Fruit fly (Drosophila melanogaster) whole organism, wandering third instar larva: ENCODE results near the gene CG1213.

Experiments used
- Abd-B ChIP-seq: fragments of >200 bp; optimal IDR thresholded peaks from 2 replicates; lab custom pipeline; 2017; ENCODE audit warnings: missing biosample characterization, missing genetic modification characterization
- CG32264 ChIP-seq: fragments of 200-800 bp; sonication (Bioruptor generic); optimal IDR thresholded peaks from 2 replicates; lab custom pipeline; 2016; ENCODE audit warnings: missing biosample characterization, missing genetic modification characterization
- CG9705 ChIP-seq: fragments of 200-800 bp; sonication (Bioruptor generic); optimal IDR thresholded peaks from 2 replicates; lab custom pipeline; 2018; ENCODE audit warnings: missing biosample characterization, mild to moderate bottlenecking, missing genetic modification characterization
- CrebA ChIP-seq: fragments of 200-800 bp; sonication (Bioruptor generic); optimal IDR thresholded peaks from 2 replicates; lab custom pipeline; 2016; ENCODE audit warnings: missing biosample characterization, mild to moderate bottlenecking, missing genetic modification characterization, borderline replicate concordance
- Dfd ChIP-seq: fragments of >200 bp; optimal IDR thresholded peaks from 2 replicates; lab custom pipeline; 2017; ENCODE audit warnings: missing biosample characterization, missing genetic modification characterization
- Dif ChIP-seq: fragments of 200-275, 200-300 bp; sonication (Bioruptor generic); optimal IDR thresholded peaks from 2 replicates; lab custom pipeline; 2018; ENCODE audit warnings: missing biosample characterization, missing genetic modification characterization; ENCODE audit not compliant: partially characterized antibody
- GATAd ChIP-seq: sonication (Bioruptor generic); optimal IDR thresholded peaks from 2 replicates; lab custom pipeline; 2016; ENCODE audit warnings: missing biosample characterization, missing genetic modification characterization
- HLH106 ChIP-seq: fragments of 200-800 bp; optimal IDR thresholded peaks from 3 replicates; lab custom pipeline; 2019; ENCODE audit warnings: missing biosample characterization, mild to moderate bottlenecking, missing genetic modification characterization, moderate library complexity
- Hnf4 ChIP-seq: fragments of 200-800 bp; sonication (Bioruptor generic); optimal IDR thresholded peaks from 2 replicates; lab custom pipeline; 2016; ENCODE audit warnings: missing biosample characterization, mild to moderate bottlenecking, missing genetic modification characterization
- Hr78 ChIP-seq: fragments of >200 bp; optimal IDR thresholded peaks from 2 replicates; lab custom pipeline; 2017; ENCODE audit warnings: missing biosample characterization, missing genetic modification characterization
- Hr83 ChIP-seq: fragments of 200-300 bp; sonication (Bioruptor generic); optimal IDR thresholded peaks from 2 replicates; lab custom pipeline; 2016; ENCODE audit warnings: missing biosample characterization, mild to moderate bottlenecking, missing genetic modification characterization, moderate library complexity; ENCODE audit not compliant: poor library complexity, severe bottlenecking
- Jra ChIP-seq: sonication (Bioruptor generic); optimal IDR thresholded peaks from 2 replicates; lab custom pipeline; 2016; ENCODE audit warnings: missing biosample characterization, missing genetic modification characterization
- Mio ChIP-seq: sonication (Bioruptor generic); optimal IDR thresholded peaks from 2 replicates; lab custom pipeline; 2016; ENCODE audit warnings: missing biosample characterization, missing genetic modification characterization
- Myc ChIP-seq: fragments of >200 bp; optimal IDR thresholded peaks from 2 replicates; lab custom pipeline; 2017
- N ChIP-seq: fragments of >200 bp; optimal IDR thresholded peaks from 2 replicates; lab custom pipeline; 2018; ENCODE audit warnings: missing biosample characterization, missing external identifiers, missing genetic modification characterization
- OdsH ChIP-seq: fragments of 200-800 bp; sonication (Bioruptor generic); optimal IDR thresholded peaks from 2 replicates; lab custom pipeline; 2016; ENCODE audit warnings: missing biosample characterization, mild to moderate bottlenecking, missing genetic modification characterization
- Rel ChIP-seq, 2 experiments: fragments of 200-800 bp; sonication (Bioruptor generic) in 1 of 2; optimal IDR thresholded peaks; 2 replicates in 1 of 2; 3 replicates in 1 of 2; lab custom pipeline; 2016 to 2019; ENCODE audit warnings: mild to moderate bottlenecking in 2 of 2, missing biosample characterization in 2 of 2, missing genetic modification characterization in 2 of 2, moderate library complexity in 1 of 2
- Sp1 ChIP-seq: fragments of 200-800 bp; sonication (Bioruptor generic); optimal IDR thresholded peaks from 3 replicates; lab custom pipeline; 2019; ENCODE audit warnings: missing biosample characterization, mild to moderate bottlenecking, missing genetic modification characterization, moderate library complexity
- Vsx2 ChIP-seq: fragments of 200-300, 225-300 bp; sonication (Bioruptor generic); optimal IDR thresholded peaks from 2 replicates; lab custom pipeline; 2018; ENCODE audit warnings: missing biosample characterization, missing genetic modification characterization; ENCODE audit not compliant: partially characterized antibody
- br ChIP-seq: fragments of 200-800 bp; sonication (Bioruptor generic); optimal IDR thresholded peaks from 2 replicates; lab custom pipeline; 2016; ENCODE audit warnings: missing biosample characterization, missing genetic modification characterization
- brk ChIP-seq: fragments of 200-800 bp; sonication (Bioruptor generic); optimal IDR thresholded peaks from 2 replicates; lab custom pipeline; 2016; ENCODE audit warnings: missing biosample characterization, mild to moderate bottlenecking, missing genetic modification characterization
- dl ChIP-seq, 2 experiments: fragments of 175-275, 200-275 bp in 1 of 2; fragments of 200-275 bp in 1 of 2; sonication (Bioruptor generic); optimal IDR thresholded peaks; lab custom pipeline; 2018; ENCODE audit warnings: mild to moderate bottlenecking in 2 of 2, missing biosample characterization in 2 of 2, missing genetic modification characterization in 2 of 2, moderate library complexity in 2 of 2; ENCODE audit not compliant: partially characterized antibody in 2 of 2, insufficient read depth in 1 of 2
- dmrt93B ChIP-seq: fragments of 200-800 bp; sonication (Bioruptor generic); optimal IDR thresholded peaks from 2 replicates; lab custom pipeline; 2018; ENCODE audit warnings: missing biosample characterization, mild to moderate bottlenecking, missing genetic modification characterization
- dsf ChIP-seq: sonication (Bioruptor generic); optimal IDR thresholded peaks from 2 replicates; lab custom pipeline; 2016; ENCODE audit warnings: missing biosample characterization, missing genetic modification characterization, borderline replicate concordance
- ey ChIP-seq: fragments of 200-800 bp; sonication (Bioruptor generic); optimal IDR thresholded peaks from 2 replicates; lab custom pipeline; 2016; ENCODE audit warnings: missing biosample characterization, missing genetic modification characterization
- foxo ChIP-seq, 2 experiments: fragments of 200-800 bp; sonication (Bioruptor generic); optimal IDR thresholded peaks; 2 replicates in 1 of 2; 3 replicates in 1 of 2; lab custom pipeline; 2016 to 2017; ENCODE audit warnings: missing biosample characterization in 2 of 2, missing genetic modification characterization in 2 of 2
- fru ChIP-seq: fragments of 200-800 bp; sonication (Bioruptor generic); optimal IDR thresholded peaks from 3 replicates; lab custom pipeline; 2016; ENCODE audit warnings: missing biosample characterization, mild to moderate bottlenecking, missing genetic modification characterization
- h ChIP-seq: fragments of 200-800 bp; sonication (Bioruptor generic); optimal IDR thresholded peaks from 3 replicates; lab custom pipeline; 2016; ENCODE audit warnings: missing biosample characterization, mild to moderate bottlenecking, missing genetic modification characterization
- jim ChIP-seq: fragments of 175-275, 200-325 bp; sonication (Bioruptor generic); optimal IDR thresholded peaks from 2 replicates; lab custom pipeline; 2016; ENCODE audit warnings: missing biosample characterization, mild to moderate bottlenecking, missing genetic modification characterization
- lola ChIP-seq: fragments of >200 bp; optimal IDR thresholded peaks from 2 replicates; lab custom pipeline; 2017; ENCODE audit warnings: missing biosample characterization, missing genetic modification characterization
- pan ChIP-seq: fragments of >200 bp; optimal IDR thresholded peaks from 2 replicates; lab custom pipeline; 2017
- psq ChIP-seq: fragments of 200-800 bp; sonication (Bioruptor generic); optimal IDR thresholded peaks from 3 replicates; lab custom pipeline; 2017; ENCODE audit warnings: missing biosample characterization, mild to moderate bottlenecking, missing genetic modification characterization, moderate library complexity
- rgr ChIP-seq: fragments of 200-800 bp; sonication (Bioruptor generic); optimal IDR thresholded peaks from 3 replicates; lab custom pipeline; 2016; ENCODE audit warnings: missing biosample characterization, mild to moderate bottlenecking, missing genetic modification characterization
- sage ChIP-seq: fragments of 200-800 bp; sonication (Bioruptor generic); optimal IDR thresholded peaks from 2 replicates; lab custom pipeline; 2016; ENCODE audit warnings: missing biosample characterization, mild to moderate bottlenecking, missing genetic modification characterization
- sv ChIP-seq: fragments of 200-800 bp; sonication (Bioruptor generic); optimal IDR thresholded peaks from 3 replicates; lab custom pipeline; 2016; ENCODE audit warnings: missing biosample characterization, missing genetic modification characterization
- tai ChIP-seq: sonication (Bioruptor generic); optimal IDR thresholded peaks from 2 replicates; lab custom pipeline; 2016; ENCODE audit warnings: missing biosample characterization, missing genetic modification characterization
- usp ChIP-seq: fragments of >200 bp; optimal IDR thresholded peaks from 2 replicates; lab custom pipeline; 2017; ENCODE audit warnings: missing biosample characterization, missing genetic modification characterization
- woc ChIP-seq: sonication (Bioruptor generic); optimal IDR thresholded peaks from 2 replicates; lab custom pipeline; 2016; ENCODE audit warnings: missing biosample characterization, mild to moderate bottlenecking, missing genetic modification characterization

CG1213 gene

DNA sequence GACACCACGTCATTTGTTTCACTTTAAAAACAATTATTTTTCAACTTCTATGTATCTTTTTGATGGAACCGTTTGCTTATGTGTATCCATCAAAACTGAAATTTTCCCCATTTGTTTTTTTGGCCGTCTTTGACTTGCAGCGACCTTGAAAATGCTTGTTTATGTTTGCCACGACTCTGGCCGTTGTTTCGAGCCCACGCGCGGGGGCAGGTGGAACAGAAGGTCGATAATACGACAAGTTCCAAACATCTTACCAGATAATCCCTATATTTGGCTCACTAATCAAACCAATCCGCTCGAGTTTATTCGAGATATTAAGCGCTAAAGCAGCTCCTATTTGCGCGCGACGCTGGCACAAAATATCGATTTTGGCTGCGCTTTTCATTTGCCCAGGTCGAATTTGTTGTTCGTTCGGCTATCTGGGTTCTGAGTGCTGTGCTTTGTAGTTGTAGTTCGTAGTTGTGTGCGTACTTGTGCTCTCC is 19.8 kb downstream of the CG1213 start:
- TF ChIP-seq brk (GFP tag; lab: Kevin White, UChicago) (no peak), Dif (peak; percentile 7)
- TF ChIP-seq, all 38 proteins: peak for 1

DNA sequence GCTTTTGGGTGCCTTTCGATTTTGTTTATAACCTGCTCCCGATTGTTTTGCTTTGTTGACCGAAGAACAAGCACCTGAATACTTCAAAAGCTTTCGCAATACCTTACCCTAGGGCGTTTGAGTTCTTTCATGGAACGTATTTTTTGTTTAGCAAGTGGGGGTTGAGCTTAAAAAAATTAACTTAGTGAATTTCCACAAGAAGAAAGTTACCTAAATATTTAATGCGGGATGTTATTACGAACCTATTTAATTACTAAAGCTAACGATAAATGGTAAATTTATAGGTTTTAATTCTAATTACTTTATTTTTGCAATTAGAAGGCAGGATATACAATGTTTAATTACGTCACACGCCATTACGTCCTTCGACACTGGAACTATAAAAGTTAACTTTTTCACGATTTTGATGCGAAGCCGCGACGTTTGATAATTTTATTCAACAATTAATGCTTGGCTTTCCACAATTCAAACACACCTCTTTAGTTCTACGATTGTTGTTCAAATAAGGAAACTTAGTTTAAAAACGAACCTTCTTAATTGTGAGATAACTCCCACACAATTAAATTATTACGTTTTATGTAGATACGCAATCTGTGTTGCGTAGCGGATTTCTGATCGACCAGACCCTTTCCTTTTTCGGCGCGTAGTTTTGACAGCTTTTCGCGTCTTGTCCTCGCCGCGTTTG is 20.4 kb downstream of the CG1213 start:
- TF ChIP-seq Dfd (GFP tag; lab: Kevin White, UChicago) (no peak), br (no peak), HLH106 (tag; lab: Kevin White, UChicago) (no peak), pan (lab: Kevin White, UChicago) (no peak), N (GFP tag; lab: Kevin White, UChicago) (no peak), Jra (peak; percentile 24), brk (GFP tag; lab: Kevin White, UChicago) (no peak), Mio (GFP tag; lab: Kevin White, UChicago) (no peak), Rel (GFP tag; optimal IDR thresholded peaks at IDR 0.05; lab: Kevin White, UChicago) (no peak), Rel (tag; optimal IDR thresholded peaks at IDR 0.05; lab: Kevin White, UChicago) (no peak), Hr78 (GFP tag; lab: Kevin White, UChicago) (no peak), Abd-B (GFP tag; lab: Kevin White, UChicago) (no peak), ey (peak; percentile 59), rgr (GFP tag; lab: Kevin White, UChicago) (peak; percentile 38), h (peak; percentile 36), foxo (GFP tag; optimal IDR thresholded peaks at IDR 0.05; lab: Kevin White, UChicago) (peak in 1 of 2 experiments; percentile 59), Hnf4 (no peak), CrebA (GFP tag; lab: Kevin White, UChicago) (no peak), fru (GFP tag; lab: Kevin White, UChicago) (peak; percentile 39), Hr83 (GFP tag; lab: Kevin White, UChicago) (peak; percentile 67), tai (GFP tag; lab: Kevin White, UChicago) (no peak), dmrt93B (GFP tag; lab: Kevin White, UChicago) (peak; percentile 40), sv (GFP tag; lab: Kevin White, UChicago) (peak; percentile 50), woc (peak; percentile 53), OdsH (GFP tag; lab: Kevin White, UChicago) (peak; percentile 39), psq (GFP tag; lab: Kevin White, UChicago) (peak; percentile 46), lola (no peak), Sp1 (peak; percentile 35)

- TF ChIP-seq ey = peak; percentile 24
- no peak for TF ChIP-seq usp (GFP tag; lab: Kevin White, UChicago)
- TF ChIP-seq OdsH (GFP tag; lab: Kevin White, UChicago) = no peak
- TF ChIP-seq N (GFP tag; lab: Kevin White, UChicago) = no peak
- peak; percentile 72 for TF ChIP-seq Hr83 (GFP tag; lab: Kevin White, UChicago)
- TF ChIP-seq brk (GFP tag; lab: Kevin White, UChicago) = no peak
- TF ChIP-seq br = peak; percentile 40
- no peak for TF ChIP-seq sv (GFP tag; lab: Kevin White, UChicago)
- TF ChIP-seq jim (GFP tag; lab: Kevin White, UChicago) = no peak
- TF ChIP-seq Rel (GFP tag; optimal IDR thresholded peaks at IDR 0.05; lab: Kevin White, UChicago) = no peak
- peak; percentile 51 for TF ChIP-seq Rel (tag; optimal IDR thresholded peaks at IDR 0.05; lab: Kevin White, UChicago)
- TF ChIP-seq h = peak; percentile 47
- no peak for TF ChIP-seq Myc
- TF ChIP-seq CG9705 (GFP tag; lab: Kevin White, UChicago) = peak; percentile 48
- no peak for TF ChIP-seq sage (GFP tag; lab: Kevin White, UChicago)
- TF ChIP-seq Dif = peak; percentile 27
- no peak for TF ChIP-seq dl (GFP tag; optimal IDR thresholded peaks at IDR 0.05; lab: Kevin White, UChicago; ENCODE audit: insufficient read depth in 1 of 2, partially characterized antibody in 2 of 2)
- no peak for TF ChIP-seq Abd-B (GFP tag; lab: Kevin White, UChicago)
- peak; percentile 67 for TF ChIP-seq Hnf4
- no peak for TF ChIP-seq psq (GFP tag; lab: Kevin White, UChicago)
- TF ChIP-seq Dfd (GFP tag; lab: Kevin White, UChicago) = no peak
- no peak for TF ChIP-seq Mio (GFP tag; lab: Kevin White, UChicago)
- TF ChIP-seq Jra = no peak
- no peak for TF ChIP-seq CG32264
- TF ChIP-seq dsf (GFP tag; lab: Kevin White, UChicago) = no peak
- TF ChIP-seq CrebA (GFP tag; lab: Kevin White, UChicago) = no peak
- no peak for TF ChIP-seq Vsx2
- TF ChIP-seq Hr78 (GFP tag; lab: Kevin White, UChicago) = no peak
- TF ChIP-seq lola = no peak
- TF ChIP-seq tai (GFP tag; lab: Kevin White, UChicago) = no peak
- no peak for TF ChIP-seq woc
- peak; percentile 41 for TF ChIP-seq fru (GFP tag; lab: Kevin White, UChicago)
- TF ChIP-seq Sp1 = peak; percentile 18
- TF ChIP-seq dmrt93B (GFP tag; lab: Kevin White, UChicago) = peak; percentile 8
- peak in 1 of 2 experiments; percentile 49 for TF ChIP-seq foxo (GFP tag; optimal IDR thresholded peaks at IDR 0.05; lab: Kevin White, UChicago)
- peak; percentile 53 for TF ChIP-seq HLH106 (tag; lab: Kevin White, UChicago)
- peak; percentile 60 for TF ChIP-seq rgr (GFP tag; lab: Kevin White, UChicago)
- no peak for TF ChIP-seq pan (lab: Kevin White, UChicago)
- no peak for TF ChIP-seq GATAd (GFP tag; lab: Kevin White, UChicago)
These were observed 21.2 kb downstream of the CG1213 start, which contains the start of gene CG2017 for dm6 chr3R:5862032-5862641. Gene CG2017, minus strand, starts transcription at chr3R:5862405.
